Fruit fly (Drosophila melanogaster): ENCODE measurements around the gene lft.

Gene lft

dm6 chr2L:10356508-10356907, 7.8 kb upstream of the lft start, which contains the start of the genes CtsL4 and ClpP (continued):
- TF ChIP-seq zfh2 (GFP tag; optimal IDR thresholded peaks at IDR 0.05), result peak; percentile 33
- TF ChIP-seq ac (GFP tag; optimal IDR thresholded peaks at IDR 0.05), result no peak
- TF ChIP-seq CG2875 (GFP tag; optimal IDR thresholded peaks at IDR 0.05), result peak; percentile 20
- TF ChIP-seq CG17359 (tag; optimal IDR thresholded peaks at IDR 0.05), result peak; percentile 18
- TF ChIP-seq CG12219 (GFP tag; optimal IDR thresholded peaks at IDR 0.05), result no peak
- no peak for TF ChIP-seq D (optimal IDR thresholded peaks at IDR 0.05)
- peak; percentile 35 for TF ChIP-seq D (GFP tag; optimal IDR thresholded peaks at IDR 0.05)
- no peak for TF ChIP-seq CG14860 (GFP tag; IDR thresholded peaks at IDR 0.05; ENCODE audit: partially characterized antibody)
- peak; percentile 52 for TF ChIP-seq az2 (GFP tag; optimal IDR thresholded peaks at IDR 0.05)
- TF ChIP-seq Dref (GFP tag; IDR thresholded peaks at IDR 0.05), result no peak
- TF ChIP-seq Jarid2 (GFP tag; optimal IDR thresholded peaks at IDR 0.05), result no peak
- TF ChIP-seq dan (GFP tag; IDR thresholded peaks at IDR 0.05), result no peak
- no peak for TF ChIP-seq eyg (GFP tag; optimal IDR thresholded peaks at IDR 0.05)
- TF ChIP-seq CG11093 (GFP tag; IDR thresholded peaks at IDR 0.05), result no peak
- no peak for TF ChIP-seq gcm2 (GFP tag; optimal IDR thresholded peaks at IDR 0.05)
- TF ChIP-seq Eip74EF (GFP tag; optimal IDR thresholded peaks at IDR 0.05), result no peak
- TF ChIP-seq chif (GFP tag; optimal IDR thresholded peaks at IDR 0.05), result peak in 1 of 2 experiments; percentile 39
- no peak for TF ChIP-seq Tbp (GFP tag; optimal IDR thresholded peaks at IDR 0.05)
- no peak for TF ChIP-seq CG15073 (GFP tag; optimal IDR thresholded peaks at IDR 0.05)
- no peak; the same call in 1 of the 2 replicates for TF ChIP-seq CG6272 (GFP tag; IDR thresholded peaks at IDR 0.05)
- no peak for TF ChIP-seq CG14050 (GFP tag; IDR thresholded peaks at IDR 0.05)
- TF ChIP-seq Rx (GFP tag; IDR thresholded peaks at IDR 0.05), result no peak
- no peak for TF ChIP-seq lmd (GFP tag; IDR thresholded peaks at IDR 0.05)
- TF ChIP-seq lilli (GFP tag; optimal IDR thresholded peaks at IDR 0.05), result peak; percentile 60
- peak; percentile 8 for TF ChIP-seq Ssrp (tag; optimal IDR thresholded peaks at IDR 0.05)
- no peak for TF ChIP-seq inv (GFP tag; IDR thresholded peaks at IDR 0.05; ENCODE audit: partially characterized antibody)
- no peak for TF ChIP-seq CG16813 (GFP tag; IDR thresholded peaks at IDR 0.05; ENCODE audit: partially characterized antibody)
- TF ChIP-seq Atf3 (GFP tag; optimal IDR thresholded peaks at IDR 0.05), result no peak
- TF ChIP-seq bsh (GFP tag; optimal IDR thresholded peaks at IDR 0.05), result peak in 1 of 2 experiments; percentile 33
- no peak for TF ChIP-seq hth (optimal IDR thresholded peaks at IDR 0.05)
- no peak for TF ChIP-seq kni (GFP tag; optimal IDR thresholded peaks at IDR 0.05)
- peak in 1 of 3 experiments; percentile 43 for TF ChIP-seq lola (GFP tag; optimal IDR thresholded peaks at IDR 0.05)
- no peak for TF ChIP-seq Kr (GFP tag; optimal IDR thresholded peaks at IDR 0.05)
- TF ChIP-seq fd96Cb (tag; optimal IDR thresholded peaks at IDR 0.05), result peak; percentile 37
- no peak for TF ChIP-seq crc (GFP tag; optimal IDR thresholded peaks at IDR 0.05)
- no peak for TF ChIP-seq CG9727 (GFP tag; optimal IDR thresholded peaks at IDR 0.05)
- no peak for TF ChIP-seq ems (GFP tag; optimal IDR thresholded peaks at IDR 0.05)
- TF ChIP-seq CG4707 (GFP tag; optimal IDR thresholded peaks at IDR 0.05), result no peak
- peak; percentile 81 for TF ChIP-seq D19B (GFP tag; optimal IDR thresholded peaks at IDR 0.05)
- no peak for TF ChIP-seq chinmo (GFP tag; IDR thresholded peaks at IDR 0.05; ENCODE audit: partially characterized antibody)
- no peak for TF ChIP-seq dati (GFP tag; IDR thresholded peaks at IDR 0.05)
- peak; percentile 64 for TF ChIP-seq nmo (GFP tag; optimal IDR thresholded peaks at IDR 0.05)
- TF ChIP-seq slp2 (GFP tag; optimal IDR thresholded peaks at IDR 0.05), result no peak
- TF ChIP-seq CG3726 (GFP tag; IDR thresholded peaks at IDR 0.05), result no peak
- TF ChIP-seq pros (GFP tag; optimal IDR thresholded peaks at IDR 0.05), result peak; percentile 86
- peak; percentile 13 for TF ChIP-seq chn (GFP tag; optimal IDR thresholded peaks at IDR 0.05)
- no peak for TF ChIP-seq CG10147 (GFP tag; optimal IDR thresholded peaks at IDR 0.05)
- no peak for TF ChIP-seq CG11504 (tag; optimal IDR thresholded peaks at IDR 0.05)
- no peak for TF ChIP-seq nom (GFP tag; optimal IDR thresholded peaks at IDR 0.05)
- peak; percentile 35 for TF ChIP-seq pum (GFP tag; optimal IDR thresholded peaks at IDR 0.05)
- TF ChIP-seq jigr1 (GFP tag; IDR thresholded peaks at IDR 0.05), result no peak

Measured in whole organism, embryonic.